Fruit fly (Drosophila melanogaster): ENCODE data around the gene CG4332.

DNA sequence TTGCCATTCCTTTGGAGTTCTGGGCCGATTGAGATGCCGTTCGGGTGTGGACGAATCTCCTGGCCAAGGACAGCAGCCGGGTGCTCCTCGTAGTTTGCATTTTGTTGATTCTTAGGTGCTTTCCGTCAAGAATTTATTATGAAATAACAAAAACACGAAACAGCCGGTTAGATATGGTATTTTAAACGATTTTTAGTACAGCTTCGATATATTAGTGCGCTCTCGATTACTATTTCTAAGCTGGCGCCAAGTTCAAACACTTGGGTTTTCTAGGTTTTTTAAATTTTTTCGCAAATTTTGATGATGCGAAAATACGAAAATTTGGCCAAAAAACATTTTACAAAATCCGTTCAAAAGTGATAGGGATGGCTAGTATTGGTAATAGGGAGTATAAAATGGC lies 39.4 kb downstream of the CG4332 start, which contains the start of gene Coq5:
- TF ChIP-seq CTCF (optimal IDR thresholded peaks at IDR 0.05) (no peak), CG8478 (optimal IDR thresholded peaks at IDR 0.05) (no peak)
